Worm (Caenorhabditis elegans) whole organism, L3 larva: Measurements from ENCODE around the gene F42A10.5.

Experiments used
- aly-2 ChIP-seq: fragments of 150-350 bp; optimal IDR thresholded peaks from 2 replicates; lab custom pipeline; 2014; ENCODE audit warnings: missing biosample characterization, missing genetic modification characterization
- egl-27 ChIP-seq: sonication (generic microtip); optimal IDR thresholded peaks from 4 replicates; lab custom pipeline; 2017; ENCODE audit warnings: missing biosample characterization, missing genetic modification reagents, missing genetic modification characterization
- egl-5 ChIP-seq: fragments of 150-350 bp; optimal IDR thresholded peaks from 2 replicates; lab custom pipeline; 2017; ENCODE audit warnings: missing biosample characterization, missing genetic modification reagents, missing genetic modification characterization, inconsistent platforms
- elt-2 ChIP-seq: sonication (generic microtip); optimal IDR thresholded peaks from 2 replicates; lab custom pipeline; 2016; ENCODE audit warnings: missing genetic modification reagents, mild to moderate bottlenecking, missing genetic modification characterization, missing compliant biosample characterization
- lin-39 ChIP-seq: fragments of 150-350 bp; optimal IDR thresholded peaks from 2 replicates; lab custom pipeline; 2018; ENCODE audit warnings: missing biosample characterization, missing genetic modification reagents, missing genetic modification characterization
- nhr-76 ChIP-seq: fragments of 150-350 bp; sonication (generic microtip); optimal IDR thresholded peaks from 5 replicates; lab custom pipeline; 2014; ENCODE audit warnings: missing biosample characterization, missing genetic modification characterization
- unc-62 ChIP-seq: fragments of 150-350 bp; sonication (generic microtip); optimal IDR thresholded peaks from 4 replicates; lab custom pipeline; 2014; ENCODE audit warnings: missing biosample characterization, missing genetic modification reagents, missing genetic modification characterization
- zag-1 ChIP-seq: fragments of 150-350 bp; optimal IDR thresholded peaks from 2 replicates; lab custom pipeline; 2014; ENCODE audit warnings: missing biosample characterization, missing genetic modification characterization

DNA sequence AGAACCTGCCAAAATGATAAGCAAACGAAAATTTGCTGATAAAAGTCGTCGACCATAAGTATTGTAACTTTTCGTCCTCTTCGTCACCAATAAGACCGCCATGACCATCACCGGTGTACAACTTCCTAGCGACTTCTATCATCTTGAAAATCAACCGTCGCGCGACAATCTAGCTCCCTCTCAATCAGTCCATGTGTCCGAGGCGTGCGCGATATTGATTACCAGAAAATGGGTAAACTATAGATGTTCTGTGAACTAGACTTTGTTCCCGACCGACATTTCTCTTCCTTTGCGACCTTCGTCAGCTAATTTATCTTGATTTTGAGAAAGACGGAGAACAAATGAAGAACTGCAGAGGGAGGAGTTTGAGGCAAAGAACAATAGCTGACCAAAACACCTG is 28.0 kb downstream of the F42A10.5 start:
- no peak for TF ChIP-seq lin-39 (tag; lab: Kevin White, UChicago)
- TF ChIP-seq nhr-76: no peak
- TF ChIP-seq aly-2 (tag; lab: Kevin White, UChicago): no peak
- TF ChIP-seq unc-62: no peak
- no peak for TF ChIP-seq zag-1 (tag; lab: Kevin White, UChicago)
- TF ChIP-seq elt-2 (tag; lab: Kevin White, UChicago): peak; percentile 42
- no peak for TF ChIP-seq egl-5 (tag; lab: Kevin White, UChicago)
- no peak for TF ChIP-seq egl-27 (tag; lab: Kevin White, UChicago)
